Worm (Caenorhabditis elegans) whole organism, late embryonic: ENCODE data around the gene klp-19.
A peak's percentile ranks its signal among the peaks of the same experiment; 100 is the strongest.
"Not testable (repeated sequence)": the region's sequence is repeated elsewhere in the genome, so short reads cannot be mapped to it uniquely, and the experiment has no call there.

Source experiments
- C08G9.2 ChIP-seq: sonication (generic microtip); optimal IDR thresholded peaks from 2 replicates; lab custom pipeline; 2016; ENCODE audit warnings: mild to moderate bottlenecking, missing genetic modification characterization, moderate library complexity, missing compliant biosample characterization
- C38D4.7 ChIP-seq: fragments of 200-800 bp; sonication (Bioruptor generic); optimal IDR thresholded peaks from 2 replicates; lab custom pipeline; 2018; ENCODE audit warnings: mild to moderate bottlenecking, missing genetic modification characterization, moderate library complexity, missing compliant biosample characterization
- K02D7.2 ChIP-seq: sonication (generic microtip); optimal IDR thresholded peaks from 2 replicates; lab custom pipeline; 2017; ENCODE audit warnings: mild to moderate bottlenecking, missing genetic modification characterization, missing compliant biosample characterization
- K09A11.1 ChIP-seq: sonication (generic microtip); optimal IDR thresholded peaks from 2 replicates; lab custom pipeline; 2017; ENCODE audit warnings: antibody characterized with exemption, mild to moderate bottlenecking, missing genetic modification characterization, missing compliant biosample characterization; ENCODE audit not compliant: insufficient read depth
- ama-1 ChIP-seq: fragments of 150-350 bp; optimal IDR thresholded peaks from 2 replicates; lab custom pipeline; 2014
- ceh-14 ChIP-seq: sonication (generic microtip); optimal IDR thresholded peaks from 2 replicates; lab custom pipeline; 2016; ENCODE audit warnings: missing genotype, missing genetic modification characterization, missing compliant biosample characterization
- ceh-2 ChIP-seq: sonication (generic microtip); optimal IDR thresholded peaks from 2 replicates; lab custom pipeline; 2016; ENCODE audit warnings: missing genotype, missing genetic modification characterization, missing compliant biosample characterization
- ceh-30 ChIP-seq: fragments of 150-350 bp; optimal IDR thresholded peaks from 2 replicates; lab custom pipeline; 2014; ENCODE audit warnings: missing biosample characterization, missing genetic modification characterization
- ceh-34 ChIP-seq: sonication (generic microtip); optimal IDR thresholded peaks from 2 replicates; lab custom pipeline; 2016; ENCODE audit warnings: mild to moderate bottlenecking, missing genetic modification characterization, missing compliant biosample characterization
- ceh-45 ChIP-seq: fragments of 200-800 bp; sonication (Bioruptor generic); IDR thresholded peaks from 2 replicates; pipeline ENCODE4 v1.3.6; 2022; ENCODE audit warnings: missing genetic modification reagents, missing genetic modification characterization, missing compliant biosample characterization
- ceh-48 ChIP-seq: sonication (generic microtip); optimal IDR thresholded peaks from 2 replicates; lab custom pipeline; 2016; ENCODE audit warnings: missing genetic modification characterization, inconsistent platforms, missing compliant biosample characterization
- dmd-4 ChIP-seq: sonication (generic microtip); optimal IDR thresholded peaks from 2 replicates; lab custom pipeline; 2016; ENCODE audit warnings: borderline replicate concordance, missing genetic modification characterization, missing compliant biosample characterization
- dve-1 ChIP-seq: sonication (generic microtip); optimal IDR thresholded peaks from 2 replicates; lab custom pipeline; 2017; ENCODE audit warnings: antibody characterized with exemption, mild to moderate bottlenecking, missing genetic modification characterization, missing compliant biosample characterization
- elt-2 ChIP-seq: sonication (generic microtip); optimal IDR thresholded peaks from 2 replicates; lab custom pipeline; 2016; ENCODE audit warnings: missing genetic modification reagents, missing genetic modification characterization, missing compliant biosample characterization
- elt-4 ChIP-seq: sonication (generic microtip); optimal IDR thresholded peaks from 2 replicates; lab custom pipeline; 2016; ENCODE audit warnings: missing genetic modification characterization, missing compliant biosample characterization
- ets-4 ChIP-seq: sonication (generic microtip); optimal IDR thresholded peaks from 2 replicates; lab custom pipeline; 2016; ENCODE audit warnings: missing genetic modification characterization, missing compliant biosample characterization
- eyg-1 ChIP-seq: sonication (generic microtip); optimal IDR thresholded peaks from 2 replicates; lab custom pipeline; 2016; ENCODE audit warnings: missing genotype, missing genetic modification characterization, missing compliant biosample characterization
- fax-1 ChIP-seq: sonication (generic microtip); optimal IDR thresholded peaks from 2 replicates; lab custom pipeline; 2016; ENCODE audit warnings: missing genotype, missing genetic modification characterization, missing compliant biosample characterization
- gmeb-2 ChIP-seq: sonication (generic microtip); optimal IDR thresholded peaks from 2 replicates; lab custom pipeline; 2016; ENCODE audit warnings: missing genetic modification characterization, inconsistent platforms, missing compliant biosample characterization
- hlh-8 ChIP-seq: sonication (generic microtip); optimal IDR thresholded peaks from 2 replicates; lab custom pipeline; 2016; ENCODE audit warnings: missing genotype, missing genetic modification characterization, missing compliant biosample characterization
- lim-6 ChIP-seq: sonication (generic microtip); optimal IDR thresholded peaks from 2 replicates; lab custom pipeline; 2016; ENCODE audit warnings: missing genetic modification characterization, missing compliant biosample characterization
- madf-2 ChIP-seq: sonication (generic microtip); optimal IDR thresholded peaks from 2 replicates; lab custom pipeline; 2017; ENCODE audit warnings: missing genetic modification characterization, missing compliant biosample characterization
- nhr-232 ChIP-seq: sonication (generic microtip); optimal IDR thresholded peaks from 2 replicates; lab custom pipeline; 2016; ENCODE audit warnings: missing genetic modification characterization, missing compliant biosample characterization
- pat-9 ChIP-seq: fragments of 200-800 bp; sonication (Bioruptor generic); optimal IDR thresholded peaks from 2 replicates; lab custom pipeline; 2018; ENCODE audit warnings: mild to moderate bottlenecking, missing genetic modification characterization, moderate library complexity, missing compliant biosample characterization
- pha-2 ChIP-seq: sonication (generic microtip); optimal IDR thresholded peaks from 2 replicates; lab custom pipeline; 2017; ENCODE audit warnings: mild to moderate bottlenecking, missing genetic modification characterization, missing compliant biosample characterization
- pha-4 ChIP-seq: fragments of 150-350 bp; optimal IDR thresholded peaks from 2 replicates; lab custom pipeline; 2018; ENCODE audit warnings: missing biosample characterization, missing genetic modification reagents, missing genetic modification characterization
- pqm-1 ChIP-seq: sonication (generic microtip); optimal IDR thresholded peaks from 2 replicates; lab custom pipeline; 2016; ENCODE audit warnings: missing genetic modification characterization, missing compliant biosample characterization
- pros-1 ChIP-seq: fragments of 150-350 bp; optimal IDR thresholded peaks from 2 replicates; lab custom pipeline; 2014; ENCODE audit warnings: missing biosample characterization, missing genetic modification reagents, missing genetic modification characterization
- sox-2 ChIP-seq: fragments of 200-800 bp; sonication (Bioruptor generic); IDR thresholded peaks from 2 replicates; pipeline ENCODE4 v1.3.6; 2022; ENCODE audit warnings: missing genetic modification reagents, missing genetic modification characterization, missing compliant biosample characterization
- sox-4 ChIP-seq: sonication (generic microtip); optimal IDR thresholded peaks from 2 replicates; lab custom pipeline; 2017; ENCODE audit warnings: mild to moderate bottlenecking, missing genetic modification characterization, inconsistent platforms, missing compliant biosample characterization
- tbx-2 ChIP-seq: sonication (generic microtip); optimal IDR thresholded peaks from 2 replicates; lab custom pipeline; 2016; ENCODE audit warnings: missing genetic modification characterization, missing compliant biosample characterization
- ttx-3 ChIP-seq: sonication (generic microtip); optimal IDR thresholded peaks from 2 replicates; lab custom pipeline; 2016; ENCODE audit warnings: missing genetic modification reagents, missing genetic modification characterization, missing compliant biosample characterization
- unc-3 ChIP-seq, 2 experiments: fragments of 200-800 bp in 1 of 2; sonication (Bioruptor generic) in 1 of 2; sonication (generic microtip) in 1 of 2; conservative IDR thresholded peaks in 1 of 2; optimal IDR thresholded peaks in 1 of 2; 2 replicates each; pipeline versions ENCODE4 v1.3.6 to Lab custom; 2016 to 2022; ENCODE audit warnings: missing compliant biosample characterization in 2 of 2, missing genetic modification characterization in 2 of 2, missing genetic modification reagents in 1 of 2
- unc-86 ChIP-seq: sonication (generic microtip); optimal IDR thresholded peaks from 2 replicates; lab custom pipeline; 2016; ENCODE audit warnings: missing genetic modification characterization, missing compliant biosample characterization
- zip-5 ChIP-seq: sonication (generic microtip); optimal IDR thresholded peaks from 2 replicates; lab custom pipeline; 2016; ENCODE audit warnings: missing genetic modification characterization, missing compliant biosample characterization
- ztf-16 ChIP-seq: sonication (generic microtip); optimal IDR thresholded peaks from 2 replicates; lab custom pipeline; 2017; ENCODE audit warnings: missing genetic modification characterization, missing compliant biosample characterization

Gene klp-19

DNA sequence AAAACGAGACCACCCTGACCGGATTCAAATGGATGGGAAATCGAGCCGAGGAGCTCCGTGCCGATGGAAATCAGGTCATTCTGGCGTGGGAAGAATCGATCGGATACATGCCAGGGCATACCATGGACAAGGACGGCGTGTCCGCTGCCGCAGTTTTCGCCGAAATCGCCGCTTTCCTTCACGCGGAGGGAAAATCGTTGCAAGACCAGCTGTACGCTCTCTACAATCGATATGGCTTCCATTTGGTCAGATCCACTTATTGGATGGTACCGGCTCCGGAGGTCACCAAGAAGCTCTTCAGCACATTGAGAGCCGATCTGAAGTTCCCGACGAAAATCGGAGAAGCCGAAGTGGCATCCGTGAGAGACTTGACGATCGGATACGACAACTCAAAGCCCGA is 5.1 kb downstream of the klp-19 start:
- TF ChIP-seq pha-2 (no peak), pros-1 (tag; lab: Kevin White, UChicago) (no peak), pha-4 (tag; lab: Kevin White, UChicago) (no peak), ama-1 (no peak), madf-2 (tag; lab: Kevin White, UChicago) (no peak), ttx-3 (tag; lab: Kevin White, UChicago) (no peak), sox-2 (GFP tag; lab: Robert Waterston, UW) (no peak), ceh-48 (no peak)

DNA sequence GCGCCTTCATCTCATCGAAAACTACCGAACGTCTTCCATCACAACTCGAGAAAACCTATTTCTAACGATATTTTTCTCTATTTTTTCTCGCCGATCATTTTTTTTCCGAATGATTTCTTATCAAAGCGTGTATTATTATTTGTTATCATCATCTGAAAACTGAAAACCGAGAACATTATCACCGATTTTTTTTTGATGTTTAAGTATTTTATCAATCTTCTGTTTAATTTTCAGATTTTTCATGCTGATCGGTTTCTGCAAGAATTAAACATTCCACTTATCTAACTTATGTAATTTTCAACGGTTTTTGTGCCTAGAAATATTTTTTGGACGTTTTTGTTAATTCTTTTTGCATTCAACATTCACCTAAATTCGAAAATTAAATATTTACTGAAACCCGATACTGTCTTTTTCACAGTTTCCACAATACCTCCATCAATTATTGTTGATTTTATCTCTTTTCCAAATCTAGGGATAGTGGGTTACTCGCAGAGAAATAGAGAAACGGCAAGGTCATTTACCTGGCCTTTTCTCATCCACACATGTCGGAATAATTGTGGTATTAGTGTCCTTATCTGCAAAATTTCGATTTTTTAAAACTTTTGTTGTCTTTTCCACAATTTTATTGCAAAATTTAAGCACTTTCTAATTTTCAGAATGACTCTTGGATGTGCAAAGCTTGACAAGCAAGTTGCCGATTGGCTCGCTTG is 8.2 kb downstream of the klp-19 start, which contains the start of gene pgm-2:
Gene pgm-2, plus strand, starts transcription at position 657 of the 710 bp plus-strand sequence.
- TF ChIP-seq zip-5 (tag; lab: Kevin White, UChicago) (no peak), elt-2 (peak; percentile 51)

DNA sequence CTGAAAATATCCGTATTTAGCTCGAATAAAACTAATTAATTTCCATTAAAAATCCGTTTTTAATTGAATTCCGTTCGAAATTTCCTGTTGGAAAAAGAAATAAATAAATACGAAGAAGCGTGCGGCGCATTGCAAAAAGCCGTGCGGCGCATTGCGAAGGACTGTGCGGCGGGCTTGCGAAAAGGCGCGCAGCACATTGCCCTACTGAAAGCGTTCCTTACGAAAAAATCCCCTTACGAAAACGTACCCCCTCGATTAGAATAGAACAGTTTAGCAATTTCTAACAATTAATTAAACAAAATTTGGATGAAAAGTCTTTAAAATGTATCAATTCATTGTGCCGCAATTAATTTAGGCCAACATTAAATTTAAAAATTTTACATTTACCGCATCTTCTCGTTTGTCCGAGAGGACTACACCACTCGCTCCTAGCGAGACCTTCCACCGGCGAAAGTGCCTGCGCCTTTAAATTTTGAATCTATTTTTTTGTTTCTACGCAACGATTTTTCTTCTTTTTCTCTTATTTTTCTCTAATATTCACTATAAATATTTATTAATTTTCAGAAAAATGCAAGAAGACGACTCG is 10.7 kb downstream of the klp-19 start, which contains the start of gene npp-18:
Gene npp-18, plus strand, starts transcription at position 565 of the 586 bp plus-strand sequence.
- TF ChIP-seq ceh-45 (GFP tag; lab: Robert Waterston, UW) (peak; percentile 62; the same call in 1 of the 2 replicates), unc-3 (GFP tag; conservative IDR thresholded peaks at IDR 0.05; lab: Robert Waterston, UW) (peak; percentile 74; the same call in 1 of the 2 replicates)
- TF ChIP-seq unc-3 (tag; optimal IDR thresholded peaks at IDR 0.05; lab: Kevin White, UChicago): not testable (repeated sequence)

DNA sequence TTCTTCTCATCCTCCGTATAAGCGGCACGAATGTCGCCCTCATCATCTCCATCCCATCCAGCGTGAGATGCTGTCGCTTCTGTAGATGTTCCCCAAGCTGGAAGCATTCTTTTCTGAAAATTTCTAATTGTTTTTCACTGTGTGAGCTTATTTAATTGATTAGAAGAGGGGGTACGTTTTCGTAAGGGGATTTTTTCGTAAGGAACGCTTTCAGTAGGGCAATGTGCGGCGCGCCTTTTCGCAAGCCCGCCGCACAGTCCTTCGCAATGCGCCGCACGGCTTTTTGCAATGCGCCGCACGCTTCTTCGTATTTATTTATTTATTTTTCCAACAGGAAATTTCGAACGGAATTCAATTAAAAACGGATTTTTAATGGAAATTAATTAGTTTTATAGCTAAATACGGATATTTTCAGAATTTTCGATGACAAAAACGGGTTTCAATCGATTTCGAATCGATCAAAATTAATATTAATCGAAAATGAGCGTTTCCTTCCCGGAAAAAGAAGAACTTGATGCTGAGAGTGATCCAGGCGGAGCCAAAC is 14.0 kb downstream of the klp-19 start, which contains the start of gene set-25:
Gene set-25, minus strand, starts transcription at position 120 of the 544 bp plus-strand sequence.
- TF ChIP-seq fax-1 (tag; lab: Kevin White, UChicago) (peak; percentile 27), zip-5 (tag; lab: Kevin White, UChicago) (peak; percentile 44), C38D4.7 (peak; percentile 22), sox-4 (tag; lab: Kevin White, UChicago) (peak; percentile 19), unc-86 (peak; percentile 50), ttx-3 (tag; lab: Kevin White, UChicago) (peak; percentile 52), pha-2 (peak; percentile 12), K02D7.2 (peak; percentile 71), elt-2 (peak; percentile 47), ceh-34 (peak; percentile 30), dmd-4 (tag; lab: Kevin White, UChicago) (peak; percentile 22), ceh-2 (tag; lab: Kevin White, UChicago) (peak; percentile 59), ceh-45 (GFP tag; lab: Robert Waterston, UW) (peak; percentile 48; the same call in 1 of the 2 replicates), unc-3 (GFP tag; conservative IDR thresholded peaks at IDR 0.05; lab: Robert Waterston, UW) (peak; percentile 33; the same call in 1 of the 2 replicates), unc-3 (tag; optimal IDR thresholded peaks at IDR 0.05; lab: Kevin White, UChicago) (peak; percentile 8), ceh-14 (peak; percentile 48), K09A11.1 (tag; lab: Kevin White, UChicago) (peak; percentile 45), ztf-16 (tag; lab: Kevin White, UChicago) (peak; percentile 8), pat-9 (tag; lab: Kevin White, UChicago) (peak; percentile 34), tbx-2 (tag; lab: Kevin White, UChicago) (peak; percentile 48)

DNA sequence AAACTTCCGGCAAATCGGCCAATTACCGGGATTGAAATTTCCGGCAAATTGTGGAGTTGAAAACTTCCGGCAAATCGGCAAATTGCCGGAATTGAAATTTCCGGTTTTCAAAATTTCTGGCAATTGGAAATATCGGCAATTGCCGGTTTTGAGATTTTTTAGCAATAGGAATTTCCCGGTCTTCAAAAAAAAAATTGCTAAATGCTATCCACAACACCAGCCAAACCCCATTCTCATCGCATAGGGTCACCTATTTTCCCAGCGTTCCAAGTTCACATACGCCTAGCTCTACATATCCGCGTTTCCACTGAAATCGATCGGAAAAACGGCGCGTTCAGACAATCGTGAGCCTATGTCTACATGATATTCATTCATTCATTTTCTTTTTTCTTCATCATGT is 21.6 kb downstream of the klp-19 start, which contains the start of gene F56A8.8:
Gene F56A8.8, plus strand, starts transcription at position 301 of the 400 bp plus-strand sequence.
- TF ChIP-seq unc-3 (GFP tag; conservative IDR thresholded peaks at IDR 0.05; lab: Robert Waterston, UW): no peak
- no peak for TF ChIP-seq unc-3 (tag; optimal IDR thresholded peaks at IDR 0.05; lab: Kevin White, UChicago)
- no peak for TF ChIP-seq C08G9.2 (tag; lab: Kevin White, UChicago)
- no peak for TF ChIP-seq lim-6
- TF ChIP-seq ceh-30 (tag; lab: Kevin White, UChicago): no peak
- no peak for TF ChIP-seq gmeb-2 (tag; lab: Kevin White, UChicago)
- no peak for TF ChIP-seq eyg-1 (tag; lab: Kevin White, UChicago)
- TF ChIP-seq ztf-16 (tag; lab: Kevin White, UChicago): no peak
- no peak for TF ChIP-seq pqm-1 (tag; lab: Kevin White, UChicago)
- TF ChIP-seq nhr-232 (tag; lab: Kevin White, UChicago): no peak
- no peak for TF ChIP-seq sox-2 (GFP tag; lab: Robert Waterston, UW)
- no peak for TF ChIP-seq ceh-2 (tag; lab: Kevin White, UChicago)
- TF ChIP-seq elt-4 (tag; lab: Kevin White, UChicago): no peak
- no peak for TF ChIP-seq hlh-8 (tag; lab: Kevin White, UChicago)
- no peak for TF ChIP-seq dve-1
- TF ChIP-seq ets-4: no peak
